Fruit fly (Drosophila melanogaster): ENCODE measurements around the gene daed.

Gene daed

DNA sequence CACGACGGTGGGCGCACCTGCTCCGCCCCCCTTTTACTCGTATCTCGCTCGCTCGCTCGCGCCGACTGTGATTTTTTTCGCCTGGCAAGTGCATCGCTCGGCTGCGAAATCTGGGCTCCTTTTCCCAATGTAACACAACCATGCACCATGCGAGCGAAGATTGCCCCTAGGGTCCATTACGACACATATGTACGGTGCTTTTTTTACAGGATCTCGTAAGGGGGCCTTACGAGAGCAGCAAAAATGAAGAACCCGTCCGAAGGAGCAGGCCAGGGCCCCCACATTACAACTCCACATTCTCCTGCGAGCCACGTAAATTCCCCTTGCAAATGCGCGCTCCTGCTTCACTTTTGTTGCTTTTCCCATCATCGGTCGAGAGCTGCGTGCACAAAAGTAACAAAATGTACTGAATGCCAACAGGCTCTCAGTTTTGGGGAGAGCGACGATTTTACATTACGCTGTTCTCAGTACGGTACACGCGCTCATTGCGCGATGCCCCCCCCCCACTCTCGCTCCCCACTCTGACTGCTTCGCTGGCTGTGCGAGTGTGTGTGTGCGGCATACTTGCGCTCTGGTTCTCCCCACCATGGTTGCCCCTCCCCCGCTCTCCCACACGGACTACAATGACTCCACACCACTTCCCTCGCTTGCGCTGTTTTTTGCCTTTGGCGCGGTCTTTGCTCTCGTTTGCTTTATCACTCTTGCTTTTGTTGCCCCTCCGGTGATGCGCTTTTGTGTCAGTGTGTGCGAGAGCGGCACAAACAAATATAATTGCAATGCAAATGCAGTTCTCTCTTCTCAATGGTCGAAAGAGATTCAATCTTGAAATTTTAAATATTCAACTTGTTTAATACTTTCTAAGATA lies 13.0 kb downstream of the daed start (continued):
- TF ChIP-seq CG8765 (GFP tag; IDR thresholded peaks at IDR 0.05) (no peak), ftz-f1 (GFP tag; optimal IDR thresholded peaks at IDR 0.05) (peak; percentile 73), CG3163 (GFP tag; optimal IDR thresholded peaks at IDR 0.05) (no peak), CG31224 (GFP tag; IDR thresholded peaks at IDR 0.05) (peak; percentile 97), Optix (GFP tag; IDR thresholded peaks at IDR 0.05) (no peak), fu2 (GFP tag; optimal IDR thresholded peaks at IDR 0.05) (no peak), CG6689 (GFP tag; IDR thresholded peaks at IDR 0.05) (0 out of 2 replicates have a peak, but pooled peaks have one; percentile 9), disco-r (GFP tag; optimal IDR thresholded peaks at IDR 0.05) (no peak), schlank (tag; optimal IDR thresholded peaks at IDR 0.05) (no peak), hkb (optimal IDR thresholded peaks at IDR 0.05) (no peak), hkb (GFP tag; IDR thresholded peaks at IDR 0.05) (0 out of 2 replicates have a peak, but pooled peaks have one; percentile 33), CG10431 (GFP tag; optimal IDR thresholded peaks at IDR 0.05) (no peak), CG11456 (GFP tag; IDR thresholded peaks at IDR 0.05) (peak; percentile 44; the same call in 1 of the 3 replicates), jigr1 (GFP tag; IDR thresholded peaks at IDR 0.05) (no peak), odd (GFP tag; optimal IDR thresholded peaks at IDR 0.05) (no peak), BEAF-32 (GFP tag; optimal IDR thresholded peaks at IDR 0.05) (no peak), CG17912 (GFP tag; optimal IDR thresholded peaks at IDR 0.05) (no peak), CTCF (GFP tag; optimal IDR thresholded peaks at IDR 0.05) (no peak), Ets65A (GFP tag) (no peak), CG34224 (GFP tag; IDR thresholded peaks at IDR 0.05; ENCODE audit: partially characterized antibody) (peak; percentile 32; the same call in 1 of the 3 replicates), CG6254 (GFP tag; optimal IDR thresholded peaks at IDR 0.05) (peak; percentile 31), sqz (GFP tag; optimal IDR thresholded peaks at IDR 0.05) (peak; percentile 70), sim (GFP tag; IDR thresholded peaks at IDR 0.05) (0 out of 2 replicates have a peak, but pooled peaks have one; percentile 5), CG15514 (GFP tag; optimal IDR thresholded peaks at IDR 0.05) (peak; percentile 23), Bteb2 (GFP tag; optimal IDR thresholded peaks at IDR 0.05) (no peak), B-H2 (GFP tag; optimal IDR thresholded peaks at IDR 0.05) (no peak), crp (GFP tag; optimal IDR thresholded peaks at IDR 0.05) (no peak), CG30403 (GFP tag; optimal IDR thresholded peaks at IDR 0.05) (no peak), Xrp1 (GFP tag; IDR thresholded peaks at IDR 0.05) (0 out of 2 replicates have a peak, but pooled peaks have one; percentile 6), vnd (GFP tag; IDR thresholded peaks at IDR 0.05; ENCODE audit: partially characterized antibody) (no peak), CG14965 (GFP tag; optimal IDR thresholded peaks at IDR 0.05; ENCODE audit: borderline replicate concordance) (no peak), ind (GFP tag; optimal IDR thresholded peaks at IDR 0.05) (no peak), Fer2 (tag; optimal IDR thresholded peaks at IDR 0.05) (no peak), cas (GFP tag; IDR thresholded peaks at IDR 0.05) (no peak), BtbVII (GFP tag; optimal IDR thresholded peaks at IDR 0.05) (peak; percentile 12), tll (GFP tag; optimal IDR thresholded peaks at IDR 0.05) (no peak), CG9727 (GFP tag; optimal IDR thresholded peaks at IDR 0.05) (no peak), CG18764 (GFP tag; optimal IDR thresholded peaks at IDR 0.05) (no peak), jumu (GFP tag; optimal IDR thresholded peaks at IDR 0.05) (no peak), slp2 (GFP tag; optimal IDR thresholded peaks at IDR 0.05) (no peak), Camta (GFP tag; optimal IDR thresholded peaks at IDR 0.05) (no peak), Antp (GFP tag; optimal IDR thresholded peaks at IDR 0.05) (no peak), Jarid2 (GFP tag; optimal IDR thresholded peaks at IDR 0.05) (no peak), Vsx1 (GFP tag; optimal IDR thresholded peaks at IDR 0.05) (no peak), CG11560 (tag; IDR thresholded peaks at IDR 0.05) (no peak), CG1832 (GFP tag; optimal IDR thresholded peaks at IDR 0.05) (no peak), CG34422 (GFP tag; IDR thresholded peaks at IDR 0.05) (peak; percentile 69; the same call in 1 of the 3 replicates), Six4 (GFP tag; optimal IDR thresholded peaks at IDR 0.05) (no peak), CG12236 (GFP tag; optimal IDR thresholded peaks at IDR 0.05) (no peak), z (GFP tag; IDR thresholded peaks at IDR 0.05) (peak; percentile 75)
